Worm (Caenorhabditis elegans) whole organism, midembryonic: ENCODE measurements around the gene snb-5.

ENCODE experiments used
- T22C8.4 ChIP-seq: fragments of 200-800 bp; sonication (Bioruptor generic); IDR thresholded peaks from 2 replicates; pipeline ENCODE4 v1.3.6; 2022; ENCODE audit warnings: missing genetic modification characterization, missing compliant biosample characterization
- cog-1 ChIP-seq: sonication (generic microtip); optimal IDR thresholded peaks from 2 replicates; lab custom pipeline; 2016; ENCODE audit warnings: missing genetic modification characterization, missing compliant biosample characterization
- flt-1 ChIP-seq: fragments of 200-800 bp; sonication (Bioruptor generic); IDR thresholded peaks from 2 replicates; pipeline ENCODE4 v1.3.6; 2022; ENCODE audit warnings: missing genetic modification characterization, missing compliant biosample characterization
- klf-2 ChIP-seq: fragments of 200-800 bp; sonication (Bioruptor generic); conservative IDR thresholded peaks from 2 replicates; pipeline ENCODE4 v1.3.6; 2022; ENCODE audit warnings: missing genetic modification reagents, missing genetic modification characterization, missing compliant biosample characterization
- med-1 ChIP-seq: sonication (generic microtip); optimal IDR thresholded peaks from 2 replicates; lab custom pipeline; 2017; ENCODE audit warnings: missing genetic modification characterization, mild to moderate bottlenecking, missing compliant biosample characterization, antibody characterized with exemption, missing genetic modification reagents; ENCODE audit not compliant: insufficient read depth
- ref-1 ChIP-seq: fragments of 200-800 bp; sonication (Bioruptor generic); conservative IDR thresholded peaks from 2 replicates; pipeline ENCODE4 v1.3.6; 2022; ENCODE audit warnings: missing genetic modification reagents, missing genetic modification characterization, missing compliant biosample characterization
- tab-1 ChIP-seq: fragments of 200-800 bp; sonication (Bioruptor generic); IDR thresholded peaks from 2 replicates; pipeline ENCODE4 v1.3.6; 2022; ENCODE audit warnings: missing genetic modification characterization, missing compliant biosample characterization
- ztf-23 ChIP-seq: fragments of 200-800 bp; sonication (Bioruptor generic); IDR thresholded peaks from 2 replicates; pipeline ENCODE4 v1.3.6; 2022; ENCODE audit warnings: missing genetic modification reagents, missing genetic modification characterization, missing compliant biosample characterization
- ztf-29 ChIP-seq: fragments of 200-800 bp; sonication (Bioruptor generic); IDR thresholded peaks from 2 replicates; pipeline ENCODE4 v1.3.6; 2022; ENCODE audit warnings: missing genetic modification reagents, missing genetic modification characterization, missing compliant biosample characterization

DNA sequence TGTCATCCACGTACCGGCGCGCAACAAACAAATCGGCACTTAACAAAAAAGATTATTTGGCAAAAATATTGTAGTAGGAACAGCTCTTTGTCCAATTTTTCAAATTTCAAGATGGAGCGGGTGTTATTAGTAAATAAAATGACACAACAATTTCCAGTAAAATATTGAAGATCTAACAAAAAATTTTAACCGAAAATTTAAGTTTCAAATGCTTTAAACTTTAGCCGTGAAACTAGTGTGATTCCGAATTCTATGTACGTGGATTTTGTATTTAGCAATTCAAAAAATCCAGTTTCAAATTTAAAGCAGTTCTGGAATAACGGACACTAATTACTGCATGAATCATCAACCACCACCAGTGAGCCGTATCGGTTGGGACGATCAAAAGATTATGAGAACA, at the start of gene snb-5:
- TF ChIP-seq flt-1 (GFP tag; lab: Robert Waterston, UW) (no peak), cog-1 (tag; lab: Kevin White, UChicago) (no peak), ztf-29 (no peak), tab-1 (no peak), klf-2 (no peak), ref-1 (GFP tag; lab: Robert Waterston, UW) (no peak), med-1 (GFP tag; lab: Kevin White, UChicago) (no peak), ztf-23 (GFP tag; lab: Robert Waterston, UW) (no peak), T22C8.4 (GFP tag; lab: Robert Waterston, UW) (no peak)
